Worm (Caenorhabditis elegans) whole organism, L4/young adult: ENCODE data around the gene F40G9.8.

Experiments
- W03F9.2 ChIP-seq: fragments of 150-350 bp; optimal IDR thresholded peaks from 2 replicates; lab custom pipeline; 2014; ENCODE audit warnings: missing biosample characterization, missing genetic modification characterization
- dao-5 ChIP-seq: sonication (generic microtip); optimal IDR thresholded peaks from 2 replicates; lab custom pipeline; 2016; ENCODE audit warnings: missing genotype, missing genetic modification characterization, moderate library complexity, missing compliant biosample characterization
- him-1 ChIP-seq: sonication (generic microtip); optimal IDR thresholded peaks from 2 replicates; lab custom pipeline; 2016; ENCODE audit warnings: missing genotype, missing genetic modification reagents, missing genetic modification characterization, missing compliant biosample characterization

ce11 chrIII:124478-124877, 40.2 kb downstream of the F40G9.8 start, which contains the start of gene pals-23:
- TF ChIP-seq him-1 (tag; lab: Kevin White, UChicago) = no peak
- no peak for TF ChIP-seq dao-5 (tag; lab: Kevin White, UChicago)
- TF ChIP-seq W03F9.2 (tag; lab: Kevin White, UChicago) = no peak
